Worm (Caenorhabditis elegans): Measurements from ENCODE around the gene nspg-7.1.

DNA sequence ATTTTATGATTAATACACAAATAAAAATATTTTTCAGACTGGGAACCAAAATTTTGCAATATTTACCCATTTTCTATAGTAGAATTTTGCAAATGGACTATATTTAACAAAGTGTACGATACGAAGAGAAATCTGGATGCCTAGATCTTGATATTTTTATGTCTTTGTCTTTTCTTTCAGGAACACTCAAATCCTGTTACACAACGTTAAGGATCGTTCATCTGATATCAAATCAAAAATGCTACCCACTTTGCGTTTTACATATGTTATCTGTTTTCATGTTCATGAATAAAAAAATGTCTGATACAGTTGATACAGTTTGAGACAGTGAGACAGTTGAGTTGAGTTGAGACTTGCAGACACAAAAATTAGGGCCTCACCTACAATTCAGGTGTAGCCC lies 34.4 kb downstream of the nspg-7.1 start, which contains the start of gene F49C12.1:
- TF ChIP-seq T22C8.4 (GFP tag; IDR thresholded peaks at IDR 0.05) (no peak), cog-1 (tag; optimal IDR thresholded peaks at IDR 0.05) (no peak), flt-1 (GFP tag; IDR thresholded peaks at IDR 0.05) (no peak), ztf-23 (GFP tag; IDR thresholded peaks at IDR 0.05) (no peak), ztf-29 (GFP tag; IDR thresholded peaks at IDR 0.05) (no peak), klf-2 (GFP tag; conservative IDR thresholded peaks at IDR 0.05) (no peak)
